Fruit fly (Drosophila melanogaster): ENCODE measurements around the gene CG34355.
A peak's percentile ranks its signal among the peaks of the same experiment; 100 is the strongest.

CG34355 gene

DNA sequence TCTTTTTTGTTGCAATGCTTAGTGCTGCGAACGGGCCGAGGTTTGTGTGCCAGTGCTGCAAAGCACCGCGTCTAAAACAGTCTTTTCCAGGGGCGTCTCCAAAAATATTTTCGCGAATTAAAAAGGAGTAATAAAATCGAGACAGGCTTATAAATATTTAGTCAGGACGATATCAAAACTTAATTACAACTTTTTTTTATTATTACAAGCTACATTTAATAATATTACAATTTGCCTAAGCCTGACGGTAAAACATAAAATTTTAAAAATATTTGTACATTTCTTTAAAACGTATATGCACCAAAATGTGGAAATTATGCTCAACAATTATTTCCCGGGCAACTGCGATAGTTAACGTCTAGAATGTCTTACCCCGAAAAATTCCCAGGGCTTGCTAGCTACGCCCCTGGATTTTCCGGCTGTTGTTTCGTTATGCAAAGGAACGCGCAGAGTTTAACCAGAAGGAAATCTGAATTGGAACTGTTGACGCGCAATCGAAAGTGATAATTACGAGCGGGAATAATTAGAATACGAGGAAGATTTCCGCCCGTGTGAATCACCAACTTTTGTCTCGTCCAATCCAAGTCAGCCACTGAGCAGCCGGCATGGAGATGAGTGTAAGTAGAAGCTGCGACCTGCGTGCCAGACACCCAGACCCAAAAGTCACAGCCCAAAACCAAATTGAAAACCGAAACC lies 45.6 kb upstream of the CG34355 start, which contains the start of the genes PTPMT1 and Hrd3 (continued):
- TF ChIP-seq CG14860 (GFP tag; IDR thresholded peaks at IDR 0.05; ENCODE audit: partially characterized antibody) (no peak), pfk (GFP tag; optimal IDR thresholded peaks at IDR 0.05) (peak; percentile 64), CG8944 (GFP tag; optimal IDR thresholded peaks at IDR 0.05) (peak; percentile 96), CG17829 (tag; optimal IDR thresholded peaks at IDR 0.05) (peak; percentile 99), HmgD (GFP tag; optimal IDR thresholded peaks at IDR 0.05) (peak; percentile 93), Nf-YA (GFP tag; IDR thresholded peaks at IDR 0.05) (peak; percentile 83), cas (GFP tag; IDR thresholded peaks at IDR 0.05) (peak; percentile 85), slou (GFP tag; optimal IDR thresholded peaks at IDR 0.05) (peak; percentile 98), CG18764 (GFP tag; optimal IDR thresholded peaks at IDR 0.05) (peak; percentile 96), CG31365 (tag; optimal IDR thresholded peaks at IDR 0.05) (peak; percentile 78), MTF-1 (GFP tag; optimal IDR thresholded peaks at IDR 0.05; ENCODE audit: borderline replicate concordance) (peak; percentile 86), BtbVII (GFP tag; optimal IDR thresholded peaks at IDR 0.05) (peak; percentile 98), org-1 (GFP tag; optimal IDR thresholded peaks at IDR 0.05) (peak; percentile 98), Fer2 (tag; optimal IDR thresholded peaks at IDR 0.05) (peak; percentile 97), Sox102F (GFP tag; optimal IDR thresholded peaks at IDR 0.05) (peak; percentile 98), CG9215 (GFP tag; IDR thresholded peaks at IDR 0.05) (peak; percentile 98), CG13775 (GFP tag; optimal IDR thresholded peaks at IDR 0.05) (peak; percentile 100), ems (GFP tag; optimal IDR thresholded peaks at IDR 0.05) (peak; percentile 98), bab2 (GFP tag; optimal IDR thresholded peaks at IDR 0.05) (peak; percentile 98), D19A (tag; optimal IDR thresholded peaks at IDR 0.05) (peak; percentile 96), CG34224 (GFP tag; IDR thresholded peaks at IDR 0.05; ENCODE audit: partially characterized antibody) (no peak), fru (optimal IDR thresholded peaks at IDR 0.05) (no peak), Hr3 (GFP tag; optimal IDR thresholded peaks at IDR 0.05) (peak; percentile 99), CG10543 (GFP tag; optimal IDR thresholded peaks at IDR 0.05) (peak; percentile 99), MBD-R2 (GFP tag; IDR thresholded peaks at IDR 0.05) (peak; percentile 84), Sry-β (GFP tag; optimal IDR thresholded peaks at IDR 0.05) (peak; percentile 70), aop (GFP tag; IDR thresholded peaks at IDR 0.05) (0 out of 2 replicates have a peak, but pooled peaks have one; percentile 27), dm (GFP tag; optimal IDR thresholded peaks at IDR 0.05) (peak; percentile 92), Abd-B (GFP tag; optimal IDR thresholded peaks at IDR 0.05) (peak; percentile 99), Atf-2 (GFP tag; optimal IDR thresholded peaks at IDR 0.05) (peak; percentile 97), nau (GFP tag; optimal IDR thresholded peaks at IDR 0.05) (no peak), CG3065 (GFP tag; optimal IDR thresholded peaks at IDR 0.05) (peak; percentile 96), chif (GFP tag; optimal IDR thresholded peaks at IDR 0.05) (peak; percentile 97 to 98), Ssrp (tag; optimal IDR thresholded peaks at IDR 0.05) (peak; percentile 99), CG5953 (GFP tag; IDR thresholded peaks at IDR 0.05) (peak; percentile 82), onecut (GFP tag; IDR thresholded peaks at IDR 0.05) (peak; percentile 88), CG10209 (GFP tag; optimal IDR thresholded peaks at IDR 0.05) (peak; percentile 99), abd-A (tag; optimal IDR thresholded peaks at IDR 0.05) (no peak), en (GFP tag; optimal IDR thresholded peaks at IDR 0.05) (peak; percentile 92), eyg (GFP tag; optimal IDR thresholded peaks at IDR 0.05) (peak; percentile 94), NK7.1 (GFP tag; optimal IDR thresholded peaks at IDR 0.05) (peak; percentile 95), CG11560 (tag; IDR thresholded peaks at IDR 0.05) (peak; percentile 91), esg (GFP tag; conservative IDR thresholded peaks at IDR 0.05) (peak; percentile 96), lab (GFP tag; optimal IDR thresholded peaks at IDR 0.05) (peak; percentile 98), CG8359 (GFP tag; optimal IDR thresholded peaks at IDR 0.05; ENCODE audit: borderline replicate concordance) (peak; percentile 93), Deaf1 (tag; optimal IDR thresholded peaks at IDR 0.05) (peak; percentile 86), CG10462 (GFP tag; optimal IDR thresholded peaks at IDR 0.05) (peak; percentile 98), Atf3 (GFP tag; optimal IDR thresholded peaks at IDR 0.05) (peak; percentile 96), bowl (GFP tag; IDR thresholded peaks at IDR 0.05) (peak; percentile 75; the same call in 1 of the 2 replicates), Mrtf (GFP tag; IDR thresholded peaks at IDR 0.05) (peak; percentile 95)

Measured in whole organism, embryonic.